Fruit fly (Drosophila melanogaster) whole organism, wandering third instar larva: ENCODE measurements around the gene Atg3.

Experiments
- CG32264 ChIP-seq: fragments of 200-800 bp; sonication (Bioruptor generic); optimal IDR thresholded peaks from 2 replicates; lab custom pipeline; 2016; ENCODE audit warnings: missing biosample characterization, missing genetic modification characterization
- CG9705 ChIP-seq: fragments of 200-800 bp; sonication (Bioruptor generic); optimal IDR thresholded peaks from 2 replicates; lab custom pipeline; 2018; ENCODE audit warnings: missing biosample characterization, mild to moderate bottlenecking, missing genetic modification characterization
- CrebA ChIP-seq: fragments of 200-800 bp; sonication (Bioruptor generic); optimal IDR thresholded peaks from 2 replicates; lab custom pipeline; 2016; ENCODE audit warnings: missing biosample characterization, mild to moderate bottlenecking, missing genetic modification characterization, borderline replicate concordance
- Dfd ChIP-seq: fragments of >200 bp; optimal IDR thresholded peaks from 2 replicates; lab custom pipeline; 2017; ENCODE audit warnings: missing biosample characterization, missing genetic modification characterization
- Dif ChIP-seq: fragments of 200-275, 200-300 bp; sonication (Bioruptor generic); optimal IDR thresholded peaks from 2 replicates; lab custom pipeline; 2018; ENCODE audit warnings: missing biosample characterization, missing genetic modification characterization; ENCODE audit not compliant: partially characterized antibody
- GATAd ChIP-seq: sonication (Bioruptor generic); optimal IDR thresholded peaks from 2 replicates; lab custom pipeline; 2016; ENCODE audit warnings: missing biosample characterization, missing genetic modification characterization
- HLH106 ChIP-seq: fragments of 200-800 bp; optimal IDR thresholded peaks from 3 replicates; lab custom pipeline; 2019; ENCODE audit warnings: missing biosample characterization, mild to moderate bottlenecking, missing genetic modification characterization, moderate library complexity
- Hnf4 ChIP-seq: fragments of 200-800 bp; sonication (Bioruptor generic); optimal IDR thresholded peaks from 2 replicates; lab custom pipeline; 2016; ENCODE audit warnings: missing biosample characterization, mild to moderate bottlenecking, missing genetic modification characterization
- Hr78 ChIP-seq: fragments of >200 bp; optimal IDR thresholded peaks from 2 replicates; lab custom pipeline; 2017; ENCODE audit warnings: missing biosample characterization, missing genetic modification characterization
- Jra ChIP-seq: sonication (Bioruptor generic); optimal IDR thresholded peaks from 2 replicates; lab custom pipeline; 2016; ENCODE audit warnings: missing biosample characterization, missing genetic modification characterization
- Mio ChIP-seq: sonication (Bioruptor generic); optimal IDR thresholded peaks from 2 replicates; lab custom pipeline; 2016; ENCODE audit warnings: missing biosample characterization, missing genetic modification characterization
- N ChIP-seq: fragments of >200 bp; optimal IDR thresholded peaks from 2 replicates; lab custom pipeline; 2018; ENCODE audit warnings: missing biosample characterization, missing external identifiers, missing genetic modification characterization
- OdsH ChIP-seq: fragments of 200-800 bp; sonication (Bioruptor generic); optimal IDR thresholded peaks from 2 replicates; lab custom pipeline; 2016; ENCODE audit warnings: missing biosample characterization, mild to moderate bottlenecking, missing genetic modification characterization
- dl ChIP-seq, 2 experiments: fragments of 175-275, 200-275 bp in 1 of 2; fragments of 200-275 bp in 1 of 2; sonication (Bioruptor generic); optimal IDR thresholded peaks; lab custom pipeline; 2018; ENCODE audit warnings: mild to moderate bottlenecking in 2 of 2, missing biosample characterization in 2 of 2, missing genetic modification characterization in 2 of 2, moderate library complexity in 2 of 2; ENCODE audit not compliant: partially characterized antibody in 2 of 2, insufficient read depth in 1 of 2
- dmrt93B ChIP-seq: fragments of 200-800 bp; sonication (Bioruptor generic); optimal IDR thresholded peaks from 2 replicates; lab custom pipeline; 2018; ENCODE audit warnings: missing biosample characterization, mild to moderate bottlenecking, missing genetic modification characterization
- dsf ChIP-seq: sonication (Bioruptor generic); optimal IDR thresholded peaks from 2 replicates; lab custom pipeline; 2016; ENCODE audit warnings: missing biosample characterization, missing genetic modification characterization, borderline replicate concordance
- ey ChIP-seq: fragments of 200-800 bp; sonication (Bioruptor generic); optimal IDR thresholded peaks from 2 replicates; lab custom pipeline; 2016; ENCODE audit warnings: missing biosample characterization, missing genetic modification characterization
- foxo ChIP-seq, 2 experiments: fragments of 200-800 bp; sonication (Bioruptor generic); optimal IDR thresholded peaks; 2 replicates in 1 of 2; 3 replicates in 1 of 2; lab custom pipeline; 2016 to 2017; ENCODE audit warnings: missing biosample characterization in 2 of 2, missing genetic modification characterization in 2 of 2
- fru ChIP-seq: fragments of 200-800 bp; sonication (Bioruptor generic); optimal IDR thresholded peaks from 3 replicates; lab custom pipeline; 2016; ENCODE audit warnings: missing biosample characterization, mild to moderate bottlenecking, missing genetic modification characterization
- h ChIP-seq: fragments of 200-800 bp; sonication (Bioruptor generic); optimal IDR thresholded peaks from 3 replicates; lab custom pipeline; 2016; ENCODE audit warnings: missing biosample characterization, mild to moderate bottlenecking, missing genetic modification characterization
- lola ChIP-seq: fragments of >200 bp; optimal IDR thresholded peaks from 2 replicates; lab custom pipeline; 2017; ENCODE audit warnings: missing biosample characterization, missing genetic modification characterization
- pan ChIP-seq: fragments of >200 bp; optimal IDR thresholded peaks from 2 replicates; lab custom pipeline; 2017
- psq ChIP-seq: fragments of 200-800 bp; sonication (Bioruptor generic); optimal IDR thresholded peaks from 3 replicates; lab custom pipeline; 2017; ENCODE audit warnings: missing biosample characterization, mild to moderate bottlenecking, missing genetic modification characterization, moderate library complexity
- rgr ChIP-seq: fragments of 200-800 bp; sonication (Bioruptor generic); optimal IDR thresholded peaks from 3 replicates; lab custom pipeline; 2016; ENCODE audit warnings: missing biosample characterization, mild to moderate bottlenecking, missing genetic modification characterization
- tai ChIP-seq: sonication (Bioruptor generic); optimal IDR thresholded peaks from 2 replicates; lab custom pipeline; 2016; ENCODE audit warnings: missing biosample characterization, missing genetic modification characterization
- usp ChIP-seq: fragments of >200 bp; optimal IDR thresholded peaks from 2 replicates; lab custom pipeline; 2017; ENCODE audit warnings: missing biosample characterization, missing genetic modification characterization
- woc ChIP-seq: sonication (Bioruptor generic); optimal IDR thresholded peaks from 2 replicates; lab custom pipeline; 2016; ENCODE audit warnings: missing biosample characterization, mild to moderate bottlenecking, missing genetic modification characterization

Gene Atg3

dm6 chr3L:18771095-18772013, 22.9 kb downstream of the Atg3 start (continued):
- TF ChIP-seq Mio (GFP tag; lab: Kevin White, UChicago): no peak
- TF ChIP-seq dmrt93B (GFP tag; lab: Kevin White, UChicago): no peak
- peak; percentile 75 for TF ChIP-seq Dif (GFP tag; lab: Kevin White, UChicago)
- TF ChIP-seq dl (GFP tag; optimal IDR thresholded peaks at IDR 0.05; lab: Kevin White, UChicago; ENCODE audit: insufficient read depth in 1 of 2, partially characterized antibody in 2 of 2): peak; percentile 69 to 71
- TF ChIP-seq, all 38 proteins: peak for 20

- TF ChIP-seq dl (GFP tag; optimal IDR thresholded peaks at IDR 0.05; lab: Kevin White, UChicago; ENCODE audit: insufficient read depth in 1 of 2, partially characterized antibody in 2 of 2) (no peak), GATAd (no peak), h (GFP tag; lab: Kevin White, UChicago) (no peak), Jra (GFP tag; lab: Kevin White, UChicago) (no peak), Mio (GFP tag; lab: Kevin White, UChicago) (no peak), CG32264 (GFP tag; lab: Kevin White, UChicago) (no peak), dmrt93B (GFP tag; lab: Kevin White, UChicago) (no peak), lola (GFP tag; lab: Kevin White, UChicago) (no peak), CrebA (GFP tag; lab: Kevin White, UChicago) (no peak), rgr (GFP tag; lab: Kevin White, UChicago) (no peak), Hnf4 (GFP tag; lab: Kevin White, UChicago) (no peak), foxo (GFP tag; optimal IDR thresholded peaks at IDR 0.05; lab: Kevin White, UChicago) (no peak), fru (GFP tag; lab: Kevin White, UChicago) (no peak), OdsH (GFP tag; lab: Kevin White, UChicago) (no peak), dsf (GFP tag; lab: Kevin White, UChicago) (no peak)
These were observed 23.6 kb downstream of the Atg3 start for dm6 chr3L:18772014-18772560.

dm6 chr3L:18781653-18782629, 33.5 kb downstream of the Atg3 start:
- TF ChIP-seq ey (GFP tag; lab: Kevin White, UChicago): no peak
- no peak for TF ChIP-seq dsf (GFP tag; lab: Kevin White, UChicago)
- TF ChIP-seq rgr (GFP tag; lab: Kevin White, UChicago): no peak
- TF ChIP-seq Hnf4 (GFP tag; lab: Kevin White, UChicago): no peak
- no peak for TF ChIP-seq Mio (GFP tag; lab: Kevin White, UChicago)
- TF ChIP-seq CG32264 (GFP tag; lab: Kevin White, UChicago): no peak
- no peak for TF ChIP-seq woc
- TF ChIP-seq N: no peak
- no peak for TF ChIP-seq Hr78 (GFP tag; lab: Kevin White, UChicago)
- TF ChIP-seq usp (GFP tag; lab: Kevin White, UChicago): no peak

- TF ChIP-seq lola (GFP tag; lab: Kevin White, UChicago): no peak
- no peak for TF ChIP-seq CG9705 (GFP tag; lab: Kevin White, UChicago)
- TF ChIP-seq CG32264 (GFP tag; lab: Kevin White, UChicago): no peak
- no peak for TF ChIP-seq psq (GFP tag; lab: Kevin White, UChicago)
- no peak for TF ChIP-seq CrebA (GFP tag; lab: Kevin White, UChicago)
- no peak for TF ChIP-seq tai (GFP tag; lab: Kevin White, UChicago)
- TF ChIP-seq OdsH (GFP tag; lab: Kevin White, UChicago): no peak
- TF ChIP-seq fru (GFP tag; lab: Kevin White, UChicago): no peak
- no peak for TF ChIP-seq woc
- no peak for TF ChIP-seq dsf (GFP tag; lab: Kevin White, UChicago)
- TF ChIP-seq h (GFP tag; lab: Kevin White, UChicago): no peak
- TF ChIP-seq Dfd (GFP tag; lab: Kevin White, UChicago): no peak
- no peak for TF ChIP-seq HLH106 (tag; lab: Kevin White, UChicago)
- TF ChIP-seq usp (GFP tag; lab: Kevin White, UChicago): no peak
- no peak for TF ChIP-seq rgr (GFP tag; lab: Kevin White, UChicago)
- TF ChIP-seq dl (GFP tag; optimal IDR thresholded peaks at IDR 0.05; lab: Kevin White, UChicago; ENCODE audit: insufficient read depth in 1 of 2, partially characterized antibody in 2 of 2): no peak
- no peak for TF ChIP-seq foxo (GFP tag; optimal IDR thresholded peaks at IDR 0.05; lab: Kevin White, UChicago)
- no peak for TF ChIP-seq pan (lab: Kevin White, UChicago)
- TF ChIP-seq Hr78 (GFP tag; lab: Kevin White, UChicago): no peak
- TF ChIP-seq Hnf4 (GFP tag; lab: Kevin White, UChicago): no peak
These were observed 34.2 kb downstream of the Atg3 start for dm6 chr3L:18782653-18783052.
